Worm (Caenorhabditis elegans) whole organism, L1 larva: ENCODE results near the gene Y51A2D.13.

Experiments
- aly-2 ChIP-seq: fragments of 150-350 bp; optimal IDR thresholded peaks from 2 replicates; lab custom pipeline; 2014; ENCODE audit warnings: missing biosample characterization, missing genetic modification characterization
- ceh-63 ChIP-seq: fragments of 200-800 bp; sonication (Bioruptor generic); optimal IDR thresholded peaks from 2 replicates; lab custom pipeline; 2018; ENCODE audit warnings: mild to moderate bottlenecking, missing genetic modification characterization, missing compliant biosample characterization
- dpl-1 ChIP-seq, 3 experiments: fragments of 150-350 bp in 2 of 3; sonication (generic microtip) in 1 of 3; optimal IDR thresholded peaks; 2 replicates each; lab custom pipeline; 2014 to 2017; ENCODE audit warnings: missing biosample characterization in 3 of 3, missing genetic modification characterization in 3 of 3, missing genetic modification reagents in 3 of 3
- lin-13 ChIP-seq: fragments of 150-350 bp; optimal IDR thresholded peaks from 2 replicates; lab custom pipeline; 2014; ENCODE audit warnings: missing biosample characterization, missing genetic modification reagents, missing genetic modification characterization
- mdl-1 ChIP-seq, 2 experiments: fragments of 150-350 bp; optimal IDR thresholded peaks; 2 replicates each; lab custom pipeline; 2014 to 2017; ENCODE audit warnings: missing biosample characterization in 2 of 2, missing genetic modification characterization in 2 of 2, inconsistent platforms in 1 of 2
- mep-1 ChIP-seq: fragments of 150-350 bp; optimal IDR thresholded peaks from 2 replicates; lab custom pipeline; 2014; ENCODE audit warnings: missing biosample characterization, missing genetic modification characterization
- nhr-237 ChIP-seq: fragments of 150-350 bp; optimal IDR thresholded peaks from 2 replicates; lab custom pipeline; 2014; ENCODE audit warnings: missing biosample characterization, missing genetic modification characterization
- nhr-28 ChIP-seq: fragments of 150-350 bp; optimal IDR thresholded peaks from 2 replicates; lab custom pipeline; 2014; ENCODE audit warnings: missing biosample characterization, missing genetic modification characterization
- nhr-84 ChIP-seq: sonication (generic microtip); optimal IDR thresholded peaks from 2 replicates; lab custom pipeline; 2017; ENCODE audit warnings: missing biosample characterization, missing genetic modification characterization
- pag-3 ChIP-seq: sonication (generic microtip); optimal IDR thresholded peaks from 2 replicates; lab custom pipeline; 2017; ENCODE audit warnings: missing genetic modification characterization, mild to moderate bottlenecking, missing compliant biosample characterization, antibody characterized with exemption, borderline replicate concordance; ENCODE audit not compliant: insufficient read depth
- sup-37 ChIP-seq: fragments of 200-800 bp; sonication (Bioruptor generic); optimal IDR thresholded peaks from 2 replicates; lab custom pipeline; 2018; ENCODE audit warnings: mild to moderate bottlenecking, missing genetic modification characterization, missing compliant biosample characterization
- tbx-2 ChIP-seq: sonication (generic microtip); optimal IDR thresholded peaks from 2 replicates; lab custom pipeline; 2016; ENCODE audit warnings: missing genetic modification characterization, missing compliant biosample characterization
- unc-62 ChIP-seq: fragments of 150-350 bp; optimal IDR thresholded peaks from 2 replicates; lab custom pipeline; 2014; ENCODE audit warnings: missing biosample characterization, missing genetic modification reagents, missing genetic modification characterization

- TF ChIP-seq sup-37 (no peak), mdl-1 (tag; optimal IDR thresholded peaks at IDR 0.05; lab: Kevin White, UChicago) (peak in 1 of 2 experiments; percentile 46), nhr-237 (no peak), dpl-1 (GFP tag; optimal IDR thresholded peaks at IDR 0.05; lab: Kevin White, UChicago) (no peak), nhr-28 (tag; lab: Kevin White, UChicago) (no peak), unc-62 (GFP tag; lab: Kevin White, UChicago) (no peak), ceh-63 (GFP tag; lab: Kevin White, UChicago) (no peak), pag-3 (peak; percentile 66), tbx-2 (tag; lab: Kevin White, UChicago) (peak; percentile 49), nhr-84 (tag; lab: Kevin White, UChicago) (no peak), aly-2 (tag; lab: Kevin White, UChicago) (no peak), lin-13 (GFP tag; lab: Kevin White, UChicago) (no peak), mep-1 (tag; lab: Kevin White, UChicago) (no peak)
Observed at ce11 chrV:18581393-18582113, 2.0 kb upstream of the Y51A2D.13 start.
